Fruit fly (Drosophila melanogaster) Kc167 (cell line): Measurements from ENCODE around the gene RecQ5.

Source experiments
- Myc ChIP-seq: fragments of >200 bp; optimal IDR thresholded peaks from 2 replicates; lab custom pipeline; 2017; ENCODE audit warnings: missing external identifiers
- h ChIP-seq: fragments of >200 bp; optimal IDR thresholded peaks from 3 replicates; lab custom pipeline; 2018; ENCODE audit warnings: missing external identifiers
- insv ChIP-seq: fragments of >200 bp; optimal IDR thresholded peaks from 3 replicates; lab custom pipeline; 2018; ENCODE audit warnings: missing external identifiers
- ttk ChIP-seq: sonication (Bioruptor generic); optimal IDR thresholded peaks from 2 replicates; lab custom pipeline; 2017; ENCODE audit warnings: missing external identifiers

DNA sequence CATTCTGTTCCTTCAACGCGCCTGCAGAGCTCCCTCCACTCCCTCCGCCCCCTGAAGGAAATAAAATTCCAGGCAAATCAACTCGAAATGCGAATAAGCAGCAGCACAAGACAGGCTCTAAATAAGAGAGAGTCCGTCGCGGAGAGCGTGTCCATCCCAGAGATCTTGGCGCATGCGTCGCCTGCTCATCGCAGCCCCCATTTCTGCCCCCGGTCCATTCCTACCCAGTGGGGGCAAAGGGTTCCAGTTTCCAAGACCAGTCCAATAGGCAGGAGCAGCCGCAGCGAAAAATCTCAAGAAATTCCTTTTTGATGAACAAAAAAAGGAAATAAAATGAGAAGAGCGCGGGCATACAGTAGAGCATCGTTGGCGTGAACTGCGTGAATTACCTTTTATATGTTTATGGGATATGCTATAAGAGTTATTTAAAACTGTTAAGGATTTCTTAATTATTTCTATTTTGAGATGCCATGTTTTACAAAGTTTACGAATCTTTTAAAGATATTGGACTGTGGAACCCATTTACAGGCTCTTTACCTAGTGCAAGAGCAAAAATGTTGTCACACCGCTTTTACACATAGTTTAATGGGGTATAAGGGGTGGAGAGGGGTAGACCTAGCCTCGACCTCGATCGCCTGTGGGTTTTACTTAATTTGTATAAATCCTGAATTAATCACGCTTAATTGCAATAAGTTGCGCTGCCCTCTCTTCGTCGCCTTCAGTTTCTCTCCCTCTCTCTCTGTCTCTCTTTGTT lies 2.3 kb upstream of the RecQ5 start:
- TF ChIP-seq insv (no peak), h (lab: Kevin White, UChicago) (no peak), Myc (lab: Kevin White, UChicago) (no peak), ttk (lab: Kevin White, UChicago) (no peak)
